Worm (Caenorhabditis elegans): Measurements from ENCODE around the gene W02F12.4.

ce11 chrV:6727222-6727621, 20.5 kb upstream of the W02F12.4 start, which contains the start of gene ZC487.1:
- TF ChIP-seq him-1 (tag; optimal IDR thresholded peaks at IDR 0.05) (no peak), W03F9.2 (tag; optimal IDR thresholded peaks at IDR 0.05) (no peak), dao-5 (tag; optimal IDR thresholded peaks at IDR 0.05) (no peak)
